Worm (Caenorhabditis elegans) whole organism, L4/young adult: ENCODE results near the gene F38B6.2.

ENCODE experiments used
- W03F9.2 ChIP-seq: fragments of 150-350 bp; optimal IDR thresholded peaks from 2 replicates; lab custom pipeline; 2014; ENCODE audit warnings: missing biosample characterization, missing genetic modification characterization
- dao-5 ChIP-seq: sonication (generic microtip); optimal IDR thresholded peaks from 2 replicates; lab custom pipeline; 2016; ENCODE audit warnings: missing genotype, missing genetic modification characterization, moderate library complexity, missing compliant biosample characterization
- him-1 ChIP-seq: sonication (generic microtip); optimal IDR thresholded peaks from 2 replicates; lab custom pipeline; 2016; ENCODE audit warnings: missing genotype, missing genetic modification reagents, missing genetic modification characterization, missing compliant biosample characterization

DNA sequence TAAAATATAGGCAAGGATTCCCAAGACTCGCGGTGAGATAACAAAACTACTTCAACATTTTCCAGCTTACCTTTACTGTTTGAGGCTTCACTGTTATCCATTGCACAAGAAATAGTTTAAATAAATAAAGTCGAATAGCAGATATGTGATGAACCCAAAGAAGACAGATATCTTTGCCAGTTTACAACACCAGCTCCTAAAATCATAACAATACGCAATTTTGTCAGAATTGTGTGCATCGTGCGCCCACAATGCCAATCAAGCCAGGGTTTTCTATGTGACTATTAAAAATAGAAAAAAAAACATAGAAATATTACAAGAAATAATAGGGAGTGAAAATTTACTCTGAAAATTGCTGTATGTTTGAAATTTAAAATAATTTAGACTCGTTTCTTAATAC, 15.7 kb upstream of the F38B6.2 start, which contains the start of gene F38B6.8:
- TF ChIP-seq him-1 (tag; lab: Kevin White, UChicago), result no peak
- no peak for TF ChIP-seq W03F9.2 (tag; lab: Kevin White, UChicago)
- no peak for TF ChIP-seq dao-5 (tag; lab: Kevin White, UChicago)
